Fruit fly (Drosophila melanogaster) whole organism, embryonic: ENCODE results near the gene CG9133.

ENCODE experiments used
- C15 ChIP-seq: fragments of 200-800 bp; sonication (Bioruptor generic); IDR thresholded peaks from 3 replicates; pipeline ENCODE4 v1.3.6; 2022; ENCODE audit warnings: missing biosample characterization, missing genetic modification characterization
- CG11398 ChIP-seq: fragments of 200-800 bp; sonication (Bioruptor generic); optimal IDR thresholded peaks from 2 replicates; lab custom pipeline; 2016; ENCODE audit warnings: missing biosample characterization, missing genetic modification characterization
- CG11456 ChIP-seq: fragments of 200-800 bp; sonication (Bioruptor generic); IDR thresholded peaks from 3 replicates; pipeline ENCODE4 v1.3.6; 2022; ENCODE audit warnings: missing biosample characterization, missing genetic modification characterization
- CG12236 ChIP-seq: fragments of 200-800 bp; sonication (Bioruptor generic); optimal IDR thresholded peaks from 2 replicates; lab custom pipeline; 2016; ENCODE audit warnings: missing biosample characterization, missing genetic modification characterization
- CG12299 ChIP-seq: fragments of 200-800 bp; sonication (Bioruptor generic); optimal IDR thresholded peaks from 2 replicates; lab custom pipeline; 2018; ENCODE audit warnings: missing biosample characterization, mild to moderate bottlenecking, missing genetic modification characterization
- CG13624 ChIP-seq: fragments of 200-800 bp; sonication (Bioruptor generic); optimal IDR thresholded peaks from 2 replicates; lab custom pipeline; 2016; ENCODE audit warnings: missing biosample characterization, missing genetic modification characterization
- CG14014 ChIP-seq: fragments of 200-800 bp; sonication (Bioruptor generic); IDR thresholded peaks from 2 replicates; pipeline ENCODE4 v1.3.6; 2022; ENCODE audit warnings: missing biosample characterization, missing genetic modification characterization
- CG15073 ChIP-seq: fragments of 200-800 bp; sonication (Bioruptor generic); optimal IDR thresholded peaks from 2 replicates; lab custom pipeline; 2016; ENCODE audit warnings: missing biosample characterization, missing genetic modification characterization
- CG15514 ChIP-seq: fragments of 200-800 bp; sonication (Bioruptor generic); optimal IDR thresholded peaks from 3 replicates; lab custom pipeline; 2017; ENCODE audit warnings: missing biosample characterization, missing genetic modification characterization, mild to moderate bottlenecking, moderate library complexity, missing genetic modification reagents
- CG15601 ChIP-seq: fragments of 200-800 bp; sonication (Bioruptor generic); optimal IDR thresholded peaks from 3 replicates; lab custom pipeline; 2019; ENCODE audit warnings: missing biosample characterization, mild to moderate bottlenecking, missing genetic modification characterization, moderate library complexity
- CG18599 ChIP-seq: fragments of 200-800 bp; sonication (Bioruptor generic); optimal IDR thresholded peaks from 3 replicates; lab custom pipeline; 2017; ENCODE audit warnings: missing biosample characterization, missing genetic modification characterization, mild to moderate bottlenecking, moderate library complexity, missing genetic modification reagents
- CG2202 ChIP-seq: fragments of 200-800 bp; sonication (Bioruptor generic); optimal IDR thresholded peaks from 2 replicates; lab custom pipeline; 2018; ENCODE audit warnings: missing biosample characterization, mild to moderate bottlenecking, missing genetic modification characterization
- CG31365 ChIP-seq: fragments of 200-800 bp; sonication (Bioruptor generic); optimal IDR thresholded peaks from 2 replicates; lab custom pipeline; 2018; ENCODE audit warnings: missing biosample characterization, mild to moderate bottlenecking, missing genetic modification characterization
- CG34422 ChIP-seq: fragments of 200-800 bp; sonication (Bioruptor generic); IDR thresholded peaks from 3 replicates; pipeline ENCODE4 v1.3.6; 2022; ENCODE audit warnings: missing biosample characterization, missing genetic modification characterization
- CG4707 ChIP-seq: fragments of 200-800 bp; sonication (Bioruptor generic); optimal IDR thresholded peaks from 2 replicates; lab custom pipeline; 2018; ENCODE audit warnings: missing biosample characterization, mild to moderate bottlenecking, missing genetic modification characterization, moderate library complexity
- CG6175 ChIP-seq: fragments of 200-800 bp; sonication (Bioruptor generic); IDR thresholded peaks from 3 replicates; pipeline ENCODE4 v1.3.6; 2022; ENCODE audit warnings: missing biosample characterization, missing genetic modification characterization
- CG7556 ChIP-seq: fragments of 200-800 bp; sonication (Bioruptor generic); optimal IDR thresholded peaks from 2 replicates; lab custom pipeline; 2017; ENCODE audit warnings: missing biosample characterization, mild to moderate bottlenecking, missing genetic modification characterization
- CG8478 ChIP-seq: fragments of >200 bp; optimal IDR thresholded peaks from 2 replicates; lab custom pipeline; 2018
- CrebB ChIP-seq: fragments of 200-800 bp; sonication (Bioruptor generic); optimal IDR thresholded peaks from 3 replicates; lab custom pipeline; 2018; ENCODE audit warnings: missing biosample characterization, mild to moderate bottlenecking, missing genetic modification characterization
- D19A ChIP-seq: fragments of 200-800 bp; optimal IDR thresholded peaks from 3 replicates; lab custom pipeline; 2019; ENCODE audit warnings: missing biosample characterization, mild to moderate bottlenecking, missing genetic modification characterization, moderate library complexity
- H15 ChIP-seq: fragments of 200-800 bp; sonication (Bioruptor generic); IDR thresholded peaks from 3 replicates; pipeline ENCODE4 v1.3.6; 2022; ENCODE audit warnings: missing biosample characterization, missing genetic modification characterization
- H2.0 ChIP-seq: fragments of 200-800 bp; sonication (Bioruptor generic); IDR thresholded peaks from 2 replicates; pipeline ENCODE4 v1.3.6; 2022; ENCODE audit warnings: missing biosample characterization, missing genetic modification characterization
- HmgD ChIP-seq: fragments of 200-800 bp; sonication (Bioruptor generic); optimal IDR thresholded peaks from 3 replicates; lab custom pipeline; 2016; ENCODE audit warnings: missing biosample characterization, missing genetic modification characterization
- Kr ChIP-seq: fragments of 200-800 bp; sonication (Bioruptor generic); optimal IDR thresholded peaks from 2 replicates; lab custom pipeline; 2017; ENCODE audit warnings: missing biosample characterization, mild to moderate bottlenecking, missing genetic modification characterization
- NFAT ChIP-seq: fragments of 200-800 bp; sonication (Bioruptor generic); IDR thresholded peaks from 2 replicates; pipeline ENCODE4 v1.3.6; 2022; ENCODE audit warnings: missing biosample characterization, missing genetic modification characterization
- Nf-YA ChIP-seq: fragments of 200-800 bp; sonication (Bioruptor generic); IDR thresholded peaks from 2 replicates; pipeline ENCODE4 v1.3.6; 2022; ENCODE audit warnings: missing biosample characterization, missing genetic modification characterization
- PHDP ChIP-seq: fragments of 200-800 bp; sonication (Bioruptor generic); optimal IDR thresholded peaks from 3 replicates; lab custom pipeline; 2018; ENCODE audit warnings: missing biosample characterization, mild to moderate bottlenecking, missing genetic modification characterization, moderate library complexity
- Rx ChIP-seq: fragments of 200-800 bp; sonication (Bioruptor generic); IDR thresholded peaks from 2 replicates; pipeline ENCODE4 v1.3.6; 2022; ENCODE audit warnings: missing biosample characterization, missing genetic modification characterization
- Sox102F ChIP-seq: fragments of 200-800 bp; sonication (Bioruptor generic); optimal IDR thresholded peaks from 2 replicates; lab custom pipeline; 2018; ENCODE audit warnings: missing biosample characterization, mild to moderate bottlenecking, missing genetic modification characterization, moderate library complexity
- Spps ChIP-seq: fragments of 200-800 bp; sonication (Bioruptor generic); optimal IDR thresholded peaks from 2 replicates; lab custom pipeline; 2018; ENCODE audit warnings: missing biosample characterization, mild to moderate bottlenecking, missing genetic modification characterization
- Trl ChIP-seq, 3 experiments: fragments of >200 bp in 2 of 3; fragments of 200-800 bp in 1 of 3; sonication (Bioruptor generic) in 1 of 3; optimal IDR thresholded peaks; 2 replicates in 1 of 3; 3 replicates in 2 of 3; lab custom pipeline; 2016 to 2017; ENCODE audit warnings: missing biosample characterization in 1 of 3, missing genetic modification characterization in 1 of 3
- Usf ChIP-seq: fragments of 200-800 bp; sonication (Bioruptor generic); optimal IDR thresholded peaks from 2 replicates; lab custom pipeline; 2017; ENCODE audit warnings: missing genotype, missing biosample characterization, missing genetic modification characterization
- Xrp1 ChIP-seq: fragments of 200-800 bp; sonication (Bioruptor generic); IDR thresholded peaks from 2 replicates; pipeline ENCODE4 v1.3.6; 2022; ENCODE audit warnings: missing biosample characterization, missing genetic modification characterization
- ap ChIP-seq: fragments of 200-800 bp; sonication (Bioruptor generic); IDR thresholded peaks from 2 replicates; pipeline ENCODE4 v1.3.6; 2022; ENCODE audit warnings: missing biosample characterization, missing genetic modification characterization
- bbx ChIP-seq: fragments of 200-800 bp; sonication (Bioruptor generic); IDR thresholded peaks from 2 replicates; pipeline ENCODE4 v1.3.6; 2022; ENCODE audit warnings: missing biosample characterization, missing genetic modification characterization; ENCODE audit not compliant: partially characterized antibody
- btn ChIP-seq: fragments of 200-800 bp; sonication (Bioruptor generic); optimal IDR thresholded peaks from 2 replicates; lab custom pipeline; 2016; ENCODE audit warnings: missing biosample characterization, missing genetic modification characterization
- ewg ChIP-seq: fragments of 200-800 bp; sonication (Bioruptor generic); optimal IDR thresholded peaks from 3 replicates; lab custom pipeline; 2017; ENCODE audit warnings: mild to moderate bottlenecking, missing biosample characterization, missing genetic modification reagents, missing genetic modification characterization
- gcm ChIP-seq: fragments of 200-800 bp; sonication (Bioruptor generic); optimal IDR thresholded peaks from 2 replicates; lab custom pipeline; 2019; ENCODE audit warnings: missing biosample characterization, mild to moderate bottlenecking, missing genetic modification characterization, moderate library complexity
- grn ChIP-seq: fragments of 200-800 bp; sonication (Bioruptor generic); optimal IDR thresholded peaks from 3 replicates; lab custom pipeline; 2017; ENCODE audit warnings: missing biosample characterization, missing genetic modification characterization
- gsb ChIP-seq: fragments of 200-800 bp; sonication (Bioruptor generic); IDR thresholded peaks from 2 replicates; pipeline ENCODE4 v1.3.6; 2022; ENCODE audit warnings: missing biosample characterization, missing genetic modification characterization
- inv ChIP-seq: fragments of 200-800 bp; sonication (Bioruptor generic); IDR thresholded peaks from 2 replicates; pipeline ENCODE4 v1.3.6; 2022; ENCODE audit warnings: missing biosample characterization, missing genetic modification characterization; ENCODE audit not compliant: partially characterized antibody
- ken ChIP-seq: fragments of 200-800 bp; sonication (Bioruptor generic); IDR thresholded peaks from 3 replicates; pipeline ENCODE4 v1.3.6; 2022; ENCODE audit warnings: missing biosample characterization, missing genetic modification characterization
- pb ChIP-seq: fragments of 200-800 bp; sonication (Bioruptor generic); optimal IDR thresholded peaks from 3 replicates; lab custom pipeline; 2016; ENCODE audit warnings: missing biosample characterization, missing genetic modification characterization
- ranshi ChIP-seq: fragments of 200-800 bp; sonication (Bioruptor generic); IDR thresholded peaks from 2 replicates; pipeline ENCODE4 v1.3.6; 2022; ENCODE audit warnings: missing biosample characterization, missing genetic modification characterization
- run ChIP-seq: fragments of 200-800 bp; sonication (Bioruptor generic); optimal IDR thresholded peaks from 3 replicates; lab custom pipeline; 2018; ENCODE audit warnings: missing biosample characterization, mild to moderate bottlenecking, missing genetic modification characterization
- sima ChIP-seq: fragments of 200-800 bp; sonication (Bioruptor generic); optimal IDR thresholded peaks from 2 replicates; lab custom pipeline; 2016; ENCODE audit warnings: missing biosample characterization, missing genetic modification characterization
- slbo ChIP-seq: fragments of 200-800 bp; sonication (Bioruptor generic); IDR thresholded peaks from 2 replicates; pipeline ENCODE4 v1.3.6; 2022; ENCODE audit warnings: missing biosample characterization, missing genetic modification characterization
- sug ChIP-seq: fragments of 200-800 bp; optimal IDR thresholded peaks from 2 replicates; lab custom pipeline; 2019; ENCODE audit warnings: missing biosample characterization, mild to moderate bottlenecking, missing genetic modification characterization, moderate library complexity
- tx ChIP-seq: fragments of 200-800 bp; sonication (Bioruptor generic); optimal IDR thresholded peaks from 2 replicates; lab custom pipeline; 2016; ENCODE audit warnings: missing biosample characterization, missing genetic modification characterization
- yki ChIP-seq: fragments of >200 bp; optimal IDR thresholded peaks from 3 replicates; lab custom pipeline; 2018
- zfh2 ChIP-seq: fragments of 200-800 bp; sonication (Bioruptor generic); optimal IDR thresholded peaks from 2 replicates; lab custom pipeline; 2016; ENCODE audit warnings: missing biosample characterization, missing genetic modification characterization

The CG9133 gene

dm6 chr3L:1300076-1300635 is 48.3 kb downstream of the CG9133 start (continued):
- no peak for TF ChIP-seq Kr (GFP tag; lab: Kevin White, UChicago)
- TF ChIP-seq gcm (GFP tag; lab: Kevin White, UChicago): peak; percentile 87
- TF ChIP-seq Usf (GFP tag; lab: Kevin White, UChicago): peak; percentile 51
- peak; percentile 45 for TF ChIP-seq ap
- peak; percentile 72; the same call in 2 of the 3 replicates for TF ChIP-seq ken (GFP tag; lab: Robert Waterston, UW)
- no peak for TF ChIP-seq pb
- TF ChIP-seq sima: no peak
- TF ChIP-seq CrebB (tag; lab: Kevin White, UChicago): peak; percentile 58
- peak in 1 of 2 experiments; percentile 0 for TF ChIP-seq Trl (optimal IDR thresholded peaks at IDR 0.05; lab: Kevin White, UChicago)
- TF ChIP-seq Trl (GFP tag; optimal IDR thresholded peaks at IDR 0.05; lab: Kevin White, UChicago): peak; percentile 29
- peak; percentile 74 for TF ChIP-seq Spps
- TF ChIP-seq CG12236 (GFP tag; lab: Kevin White, UChicago): peak; percentile 4
- TF ChIP-seq ewg: peak; percentile 65
- no peak for TF ChIP-seq bbx
- no peak for TF ChIP-seq Nf-YA (GFP tag; lab: Robert Waterston, UW)
- no peak for TF ChIP-seq CG11398
- peak; percentile 70 for TF ChIP-seq Rx
- TF ChIP-seq gsb (GFP tag; lab: Robert Waterston, UW): no peak
- TF ChIP-seq CG14014 (GFP tag; lab: Robert Waterston, UW): peak; percentile 71
- TF ChIP-seq CG15073 (GFP tag; lab: Kevin White, UChicago): peak; percentile 44
- peak; percentile 86 for TF ChIP-seq CG15601
- peak; percentile 50 for TF ChIP-seq CG4707 (GFP tag; lab: Kevin White, UChicago)
- peak; percentile 35; the same call in 1 of the 2 replicates for TF ChIP-seq NFAT (GFP tag; lab: Robert Waterston, UW)
- TF ChIP-seq HmgD (GFP tag; lab: Kevin White, UChicago): no peak
- peak; percentile 93 for TF ChIP-seq Xrp1
- peak; percentile 88 for TF ChIP-seq D19A (tag; lab: Kevin White, UChicago)
- TF ChIP-seq tx (GFP tag; lab: Kevin White, UChicago): no peak
- TF ChIP-seq grn (GFP tag; lab: Kevin White, UChicago): peak; percentile 80
- TF ChIP-seq zfh2 (GFP tag; lab: Kevin White, UChicago): no peak
- TF ChIP-seq CG15514 (GFP tag; lab: Kevin White, UChicago): peak; percentile 43
- TF ChIP-seq C15: peak; percentile 64; the same call in 1 of the 3 replicates
- no peak for TF ChIP-seq btn (GFP tag; lab: Kevin White, UChicago)
- TF ChIP-seq CG2202: peak; percentile 71
- TF ChIP-seq slbo: peak; percentile 68
- TF ChIP-seq CG6175: no peak
- TF ChIP-seq CG18599 (GFP tag; lab: Kevin White, UChicago): peak; percentile 90
- TF ChIP-seq H2.0: peak; percentile 67
- TF ChIP-seq CG7556 (GFP tag; lab: Kevin White, UChicago): peak; percentile 89
- TF ChIP-seq CG34422 (GFP tag; lab: Robert Waterston, UW): peak; percentile 86
- TF ChIP-seq inv: no peak
- TF ChIP-seq Sox102F (GFP tag; lab: Kevin White, UChicago): no peak
- peak; percentile 32 for TF ChIP-seq CG31365 (tag; lab: Kevin White, UChicago)
- TF ChIP-seq CG13624: peak; percentile 26
- TF ChIP-seq PHDP: peak; percentile 85
- peak; percentile 72 for TF ChIP-seq sug (tag; lab: Kevin White, UChicago)
- no peak for TF ChIP-seq yki (lab: Kevin White, UChicago)
- TF ChIP-seq H15: peak; percentile 67; the same call in 2 of the 3 replicates
- TF ChIP-seq CG12299: peak; percentile 67
- TF ChIP-seq CG11456 (GFP tag; lab: Robert Waterston, UW): 0 out of 3 replicates have a peak, but pooled peaks have one; percentile 8
- no peak for TF ChIP-seq CG8478 (lab: Kevin White, UChicago)
- TF ChIP-seq run (tag; lab: Kevin White, UChicago): peak; percentile 60
- peak; percentile 78; the same call in 1 of the 2 replicates for TF ChIP-seq ranshi (GFP tag; lab: Robert Waterston, UW)
